Worm (Caenorhabditis elegans): ENCODE measurements around the gene Y61A9LA.3.
"Not testable (repeated sequence)": the region's sequence is repeated elsewhere in the genome, so short reads cannot be mapped to it uniquely, and the experiment has no call there.

Y61A9LA.3 gene

ce11 chrV:4573824-4574223, 2.9 kb downstream of the Y61A9LA.3 start, which contains the start of gene hpo-39:
Gene hpo-39 (minus strand): TSS chrV:4573924.
- TF ChIP-seq klf-2 (GFP tag; conservative IDR thresholded peaks at IDR 0.05); ztf-23 (GFP tag; IDR thresholded peaks at IDR 0.05); ztf-29 (GFP tag; IDR thresholded peaks at IDR 0.05): not testable (repeated sequence)

- TF ChIP-seq ztf-23 (GFP tag; IDR thresholded peaks at IDR 0.05) (no peak), klf-2 (GFP tag; conservative IDR thresholded peaks at IDR 0.05) (no peak)
Measured at ce11 chrV:4575458-4575857, 4.5 kb downstream of the Y61A9LA.3 start.

ce11 chrV:4580594-4580993, 9.7 kb downstream of the Y61A9LA.3 start:
- TF ChIP-seq cog-1 (tag; optimal IDR thresholded peaks at IDR 0.05), result no peak
- no peak for TF ChIP-seq ztf-23 (GFP tag; IDR thresholded peaks at IDR 0.05)
- TF ChIP-seq T22C8.4 (GFP tag; IDR thresholded peaks at IDR 0.05), result no peak
- TF ChIP-seq ref-1 (GFP tag; conservative IDR thresholded peaks at IDR 0.05), result no peak
- TF ChIP-seq tab-1 (GFP tag; IDR thresholded peaks at IDR 0.05), result no peak
- TF ChIP-seq med-1 (GFP tag; optimal IDR thresholded peaks at IDR 0.05; ENCODE audit: insufficient read depth), result no peak
- no peak for TF ChIP-seq flt-1 (GFP tag; IDR thresholded peaks at IDR 0.05)
- TF ChIP-seq ztf-29 (GFP tag; IDR thresholded peaks at IDR 0.05), result no peak
- no peak for TF ChIP-seq klf-2 (GFP tag; conservative IDR thresholded peaks at IDR 0.05)

- TF ChIP-seq med-1 (GFP tag; optimal IDR thresholded peaks at IDR 0.05; ENCODE audit: insufficient read depth) (no peak), flt-1 (GFP tag; IDR thresholded peaks at IDR 0.05) (no peak), T22C8.4 (GFP tag; IDR thresholded peaks at IDR 0.05) (no peak), cog-1 (tag; optimal IDR thresholded peaks at IDR 0.05) (no peak), ref-1 (GFP tag; conservative IDR thresholded peaks at IDR 0.05) (no peak), klf-2 (GFP tag; conservative IDR thresholded peaks at IDR 0.05) (no peak), ztf-23 (GFP tag; IDR thresholded peaks at IDR 0.05) (no peak)
Measured at ce11 chrV:4585009-4585408, 14.1 kb downstream of the Y61A9LA.3 start, which contains the start of gene Y61A9LA.1. Gene Y61A9LA.1 (plus strand): TSS chrV:4585309.

DNA sequence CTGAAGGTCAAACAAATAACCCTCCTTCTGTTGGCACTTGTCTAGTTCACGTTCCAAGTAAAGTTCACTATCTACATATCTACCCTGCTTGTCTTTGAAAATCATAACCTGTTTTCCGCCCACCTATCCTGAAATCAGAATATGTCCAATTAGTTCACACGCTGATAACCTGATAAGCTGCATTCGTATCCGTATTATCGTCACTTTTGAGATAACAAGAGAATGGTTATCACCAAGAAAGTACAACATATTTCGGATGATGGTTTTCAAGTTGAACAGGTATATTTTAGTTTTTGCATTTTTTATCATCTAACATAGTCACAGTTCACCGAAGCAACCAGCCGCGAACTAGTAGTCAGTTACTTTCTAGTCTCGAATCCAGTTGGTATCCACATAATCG, 19.9 kb downstream of the Y61A9LA.3 start:
- TF ChIP-seq ztf-23 (GFP tag; IDR thresholded peaks at IDR 0.05) (no peak), cog-1 (tag; optimal IDR thresholded peaks at IDR 0.05) (no peak), med-1 (GFP tag; optimal IDR thresholded peaks at IDR 0.05; ENCODE audit: insufficient read depth) (no peak), ztf-29 (GFP tag; IDR thresholded peaks at IDR 0.05) (no peak)

DNA sequence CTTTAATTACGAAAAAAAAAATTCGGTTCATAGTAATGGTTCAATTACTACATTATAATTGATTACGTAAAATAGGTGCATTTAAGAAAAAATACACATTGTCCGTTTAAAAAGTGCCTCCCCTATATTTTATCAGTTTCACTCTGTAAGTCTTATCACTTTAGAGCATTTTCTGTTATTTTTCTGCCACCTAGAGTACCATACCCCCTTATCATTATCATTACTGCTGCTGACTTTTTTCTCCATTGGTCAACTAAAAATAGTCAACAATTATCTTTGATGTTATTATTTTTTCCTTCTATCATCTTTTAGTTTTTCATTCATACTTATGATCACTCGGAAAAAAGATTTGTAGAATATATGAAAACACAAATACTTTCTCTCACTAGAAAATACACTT, 27.6 kb downstream of the Y61A9LA.3 start:
- no peak for TF ChIP-seq ref-1 (GFP tag; conservative IDR thresholded peaks at IDR 0.05)
- TF ChIP-seq T22C8.4 (GFP tag; IDR thresholded peaks at IDR 0.05), result no peak
- TF ChIP-seq flt-1 (GFP tag; IDR thresholded peaks at IDR 0.05), result no peak
- no peak for TF ChIP-seq ztf-29 (GFP tag; IDR thresholded peaks at IDR 0.05)
- no peak for TF ChIP-seq med-1 (GFP tag; optimal IDR thresholded peaks at IDR 0.05; ENCODE audit: insufficient read depth)

- TF ChIP-seq ztf-29 (GFP tag; IDR thresholded peaks at IDR 0.05) (no peak), klf-2 (GFP tag; conservative IDR thresholded peaks at IDR 0.05) (no peak), med-1 (GFP tag; optimal IDR thresholded peaks at IDR 0.05; ENCODE audit: insufficient read depth) (no peak), flt-1 (GFP tag; IDR thresholded peaks at IDR 0.05) (no peak), T22C8.4 (GFP tag; IDR thresholded peaks at IDR 0.05) (no peak), tab-1 (GFP tag; IDR thresholded peaks at IDR 0.05) (no peak), cog-1 (tag; optimal IDR thresholded peaks at IDR 0.05) (no peak), ref-1 (GFP tag; conservative IDR thresholded peaks at IDR 0.05) (no peak), ztf-23 (GFP tag; IDR thresholded peaks at IDR 0.05) (no peak)
Measured at ce11 chrV:4599225-4599624, 28.3 kb downstream of the Y61A9LA.3 start.

DNA sequence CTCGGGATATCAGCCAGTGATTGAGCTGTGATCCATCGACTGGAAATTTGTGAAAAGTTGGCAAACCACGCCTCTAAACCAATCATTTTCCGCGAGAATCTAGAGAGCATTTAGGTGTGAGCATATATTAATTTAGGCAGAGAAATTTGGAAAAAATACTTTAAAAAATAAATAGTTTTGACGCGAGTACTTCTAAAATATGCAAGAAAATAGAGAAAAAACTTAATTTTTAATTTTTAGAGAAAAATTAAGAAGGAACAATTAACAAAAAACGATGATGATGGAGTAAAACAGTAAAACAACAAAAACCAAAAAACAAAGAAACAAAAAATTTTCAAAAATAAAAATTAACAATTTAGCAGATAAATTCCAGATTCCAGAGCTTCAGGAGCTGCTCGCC, 35.9 kb downstream of the Y61A9LA.3 start, which contains the start of gene txt-6:
txt-6 (minus strand) TSS at position 101 of the 400 bp plus-strand sequence.
- TF ChIP-seq ztf-23 (GFP tag; IDR thresholded peaks at IDR 0.05) (no peak), flt-1 (GFP tag; IDR thresholded peaks at IDR 0.05) (no peak), ref-1 (GFP tag; conservative IDR thresholded peaks at IDR 0.05) (no peak), klf-2 (GFP tag; conservative IDR thresholded peaks at IDR 0.05) (no peak), cog-1 (tag; optimal IDR thresholded peaks at IDR 0.05) (no peak), T22C8.4 (GFP tag; IDR thresholded peaks at IDR 0.05) (no peak), tab-1 (GFP tag; IDR thresholded peaks at IDR 0.05) (no peak), ztf-29 (GFP tag; IDR thresholded peaks at IDR 0.05) (no peak), med-1 (GFP tag; optimal IDR thresholded peaks at IDR 0.05; ENCODE audit: insufficient read depth) (no peak)

DNA sequence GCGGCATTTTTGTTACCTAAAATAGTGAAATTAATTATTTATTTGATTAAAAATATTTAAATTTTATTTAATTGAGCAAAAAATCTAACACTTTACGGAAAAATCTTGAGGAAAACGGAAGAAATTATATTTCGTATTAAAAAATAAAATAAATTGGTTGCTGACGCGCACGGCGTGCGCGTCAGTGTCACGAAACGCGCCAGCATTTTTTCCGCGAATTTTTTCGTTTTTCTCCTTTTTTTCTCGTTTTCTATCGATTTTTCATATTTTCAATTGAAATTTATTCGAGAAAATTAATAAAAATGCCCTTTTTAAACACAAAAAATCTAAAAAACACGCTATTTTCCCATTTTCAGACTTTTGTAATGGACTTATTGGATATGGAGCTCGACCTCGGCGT, 44.9 kb downstream of the Y61A9LA.3 start, which contains the start of the genes Y61A9LA.10 and F54D11.4:
Y61A9LA.10 (minus strand) TSS at position 16 of the 400 bp plus-strand sequence.
F54D11.4 (plus strand) TSS at position 350 of the 400 bp plus-strand sequence.
- TF ChIP-seq ztf-29 (GFP tag; IDR thresholded peaks at IDR 0.05) (no peak), klf-2 (GFP tag; conservative IDR thresholded peaks at IDR 0.05) (0 out of 2 replicates have a peak, but pooled peaks have one; percentile 8), ref-1 (GFP tag; conservative IDR thresholded peaks at IDR 0.05) (no peak), tab-1 (GFP tag; IDR thresholded peaks at IDR 0.05) (no peak), flt-1 (GFP tag; IDR thresholded peaks at IDR 0.05) (no peak), med-1 (GFP tag; optimal IDR thresholded peaks at IDR 0.05; ENCODE audit: insufficient read depth) (no peak)

DNA sequence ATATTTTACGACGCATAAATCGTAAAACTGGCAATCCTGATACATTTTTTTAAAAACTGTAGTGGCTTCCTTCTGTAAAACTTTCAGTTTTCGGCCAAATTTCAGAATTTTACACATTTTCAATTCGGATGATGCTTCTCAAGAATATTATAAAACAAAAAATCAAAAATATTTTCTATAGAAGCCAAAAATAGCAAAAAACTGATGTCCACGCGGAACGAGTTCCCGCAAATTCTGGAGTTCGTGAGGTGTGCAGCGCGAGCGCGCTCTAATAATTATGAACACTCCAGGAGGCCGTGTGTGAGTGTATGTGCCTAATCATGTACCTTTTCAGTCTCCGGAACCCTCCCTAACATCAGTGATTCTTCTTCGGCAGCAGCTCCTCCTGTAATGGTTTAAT, 46.3 kb downstream of the Y61A9LA.3 start, which contains the start of gene sumv-2:
sumv-2 (plus strand) TSS at position 301 of the 400 bp plus-strand sequence.
- TF ChIP-seq ztf-23 (GFP tag; IDR thresholded peaks at IDR 0.05), result no peak
- TF ChIP-seq klf-2 (GFP tag; conservative IDR thresholded peaks at IDR 0.05), result no peak
- TF ChIP-seq flt-1 (GFP tag; IDR thresholded peaks at IDR 0.05), result no peak
- TF ChIP-seq tab-1 (GFP tag; IDR thresholded peaks at IDR 0.05), result no peak
- TF ChIP-seq ztf-29 (GFP tag; IDR thresholded peaks at IDR 0.05), result no peak
- TF ChIP-seq cog-1 (tag; optimal IDR thresholded peaks at IDR 0.05), result no peak
- TF ChIP-seq ref-1 (GFP tag; conservative IDR thresholded peaks at IDR 0.05), result no peak
- no peak for TF ChIP-seq med-1 (GFP tag; optimal IDR thresholded peaks at IDR 0.05; ENCODE audit: insufficient read depth)
- no peak for TF ChIP-seq T22C8.4 (GFP tag; IDR thresholded peaks at IDR 0.05)

Measured in whole organism, midembryonic.